Worm (Caenorhabditis elegans) whole organism, midembryonic: Measurements from ENCODE around the gene B0432.9.

Source experiments
- T22C8.4 ChIP-seq: fragments of 200-800 bp; sonication (Bioruptor generic); IDR thresholded peaks from 2 replicates; pipeline ENCODE4 v1.3.6; 2022; ENCODE audit warnings: missing genetic modification characterization, missing compliant biosample characterization
- cog-1 ChIP-seq: sonication (generic microtip); optimal IDR thresholded peaks from 2 replicates; lab custom pipeline; 2016; ENCODE audit warnings: missing genetic modification characterization, missing compliant biosample characterization
- flt-1 ChIP-seq: fragments of 200-800 bp; sonication (Bioruptor generic); IDR thresholded peaks from 2 replicates; pipeline ENCODE4 v1.3.6; 2022; ENCODE audit warnings: missing genetic modification characterization, missing compliant biosample characterization
- klf-2 ChIP-seq: fragments of 200-800 bp; sonication (Bioruptor generic); conservative IDR thresholded peaks from 2 replicates; pipeline ENCODE4 v1.3.6; 2022; ENCODE audit warnings: missing genetic modification reagents, missing genetic modification characterization, missing compliant biosample characterization
- med-1 ChIP-seq: sonication (generic microtip); optimal IDR thresholded peaks from 2 replicates; lab custom pipeline; 2017; ENCODE audit warnings: missing genetic modification characterization, mild to moderate bottlenecking, missing compliant biosample characterization, antibody characterized with exemption, missing genetic modification reagents; ENCODE audit not compliant: insufficient read depth
- ref-1 ChIP-seq: fragments of 200-800 bp; sonication (Bioruptor generic); conservative IDR thresholded peaks from 2 replicates; pipeline ENCODE4 v1.3.6; 2022; ENCODE audit warnings: missing genetic modification reagents, missing genetic modification characterization, missing compliant biosample characterization
- tab-1 ChIP-seq: fragments of 200-800 bp; sonication (Bioruptor generic); IDR thresholded peaks from 2 replicates; pipeline ENCODE4 v1.3.6; 2022; ENCODE audit warnings: missing genetic modification characterization, missing compliant biosample characterization
- ztf-23 ChIP-seq: fragments of 200-800 bp; sonication (Bioruptor generic); IDR thresholded peaks from 2 replicates; pipeline ENCODE4 v1.3.6; 2022; ENCODE audit warnings: missing genetic modification reagents, missing genetic modification characterization, missing compliant biosample characterization
- ztf-29 ChIP-seq: fragments of 200-800 bp; sonication (Bioruptor generic); IDR thresholded peaks from 2 replicates; pipeline ENCODE4 v1.3.6; 2022; ENCODE audit warnings: missing genetic modification reagents, missing genetic modification characterization, missing compliant biosample characterization

B0432.9 gene

ce11 chrII:283594-283993 lies at the start of gene B0432.9:
Gene B0432.9 (minus strand): TSS chrII:283694.
- TF ChIP-seq cog-1 (tag; lab: Kevin White, UChicago) (no peak), flt-1 (GFP tag; lab: Robert Waterston, UW) (no peak), ztf-29 (GFP tag; lab: Robert Waterston, UW) (no peak), ztf-23 (GFP tag; lab: Robert Waterston, UW) (no peak), klf-2 (GFP tag; lab: Robert Waterston, UW) (no peak), tab-1 (GFP tag; lab: Robert Waterston, UW) (no peak), T22C8.4 (no peak), med-1 (GFP tag; lab: Kevin White, UChicago) (no peak), ref-1 (GFP tag; lab: Robert Waterston, UW) (no peak)

DNA sequence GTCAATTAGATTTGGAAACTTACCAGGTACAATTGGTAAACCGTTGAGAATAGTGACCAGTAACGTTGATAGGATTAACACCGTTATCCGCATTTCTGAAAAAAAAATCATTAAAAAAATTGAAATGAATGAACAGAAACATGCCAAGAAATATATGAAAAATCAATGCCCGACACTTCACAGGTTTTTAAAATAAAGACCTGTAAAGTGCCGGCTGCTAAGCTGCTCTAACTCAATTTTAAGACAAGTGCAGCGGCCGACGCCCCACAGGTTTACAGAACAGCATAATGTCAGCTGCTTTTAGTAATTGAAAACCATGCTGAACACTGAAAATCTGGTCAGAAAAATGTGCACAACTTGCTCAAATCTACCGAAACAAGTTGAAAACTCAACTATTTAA lies 48.9 kb upstream of the B0432.9 start, which contains the start of gene cbn-1:
Gene cbn-1, minus strand, starts transcription at position 101 of the 400 bp plus-strand sequence.
- TF ChIP-seq flt-1 (GFP tag; lab: Robert Waterston, UW) = no peak
- no peak for TF ChIP-seq ztf-29 (GFP tag; lab: Robert Waterston, UW)
- TF ChIP-seq ref-1 (GFP tag; lab: Robert Waterston, UW) = no peak
- no peak for TF ChIP-seq cog-1 (tag; lab: Kevin White, UChicago)
- no peak for TF ChIP-seq tab-1 (GFP tag; lab: Robert Waterston, UW)
- no peak for TF ChIP-seq klf-2 (GFP tag; lab: Robert Waterston, UW)
- no peak for TF ChIP-seq T22C8.4
- TF ChIP-seq ztf-23 (GFP tag; lab: Robert Waterston, UW) = no peak

DNA sequence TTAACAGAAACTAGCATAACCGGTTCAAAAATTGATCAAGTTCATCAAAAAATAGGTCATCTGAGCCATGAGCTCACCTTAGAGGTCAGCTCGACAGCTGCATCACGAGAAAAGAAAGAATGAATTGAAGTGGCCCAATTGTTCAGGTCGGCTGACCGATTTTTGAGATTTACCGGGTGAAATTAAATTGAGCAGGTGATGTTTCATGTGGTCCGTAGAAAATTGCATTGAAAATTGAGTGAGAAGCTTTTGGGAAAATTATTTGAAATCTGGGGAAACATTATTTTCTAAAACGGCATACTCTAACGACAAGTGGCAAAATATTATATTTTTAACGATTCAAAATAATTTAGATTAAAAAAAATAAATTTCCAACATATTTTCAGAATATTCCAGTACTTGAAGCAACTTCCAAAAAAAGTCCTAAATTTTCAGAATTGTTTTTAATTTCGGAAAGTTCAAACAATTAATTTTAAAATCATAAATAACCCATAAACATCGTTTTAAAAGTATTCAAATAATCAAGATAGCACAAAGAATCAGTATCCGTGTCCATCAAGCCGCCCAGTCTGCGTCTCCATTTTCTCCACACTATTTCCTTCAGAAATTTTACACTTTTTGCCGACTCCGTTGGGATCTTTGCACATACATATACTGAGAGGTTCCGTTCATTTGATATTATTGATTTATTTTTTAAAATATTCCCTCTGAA lies 42.3 kb upstream of the B0432.9 start, which contains the start of gene sgcb-1:
Gene sgcb-1, plus strand, starts transcription at position 662 of the 712 bp plus-strand sequence.
- TF ChIP-seq med-1 (GFP tag; lab: Kevin White, UChicago) (no peak), klf-2 (GFP tag; lab: Robert Waterston, UW) (no peak), ref-1 (GFP tag; lab: Robert Waterston, UW) (no peak), flt-1 (GFP tag; lab: Robert Waterston, UW) (no peak), ztf-23 (GFP tag; lab: Robert Waterston, UW) (no peak), ztf-29 (GFP tag; lab: Robert Waterston, UW) (no peak), tab-1 (GFP tag; lab: Robert Waterston, UW) (no peak), T22C8.4 (no peak), cog-1 (tag; lab: Kevin White, UChicago) (no peak)

DNA sequence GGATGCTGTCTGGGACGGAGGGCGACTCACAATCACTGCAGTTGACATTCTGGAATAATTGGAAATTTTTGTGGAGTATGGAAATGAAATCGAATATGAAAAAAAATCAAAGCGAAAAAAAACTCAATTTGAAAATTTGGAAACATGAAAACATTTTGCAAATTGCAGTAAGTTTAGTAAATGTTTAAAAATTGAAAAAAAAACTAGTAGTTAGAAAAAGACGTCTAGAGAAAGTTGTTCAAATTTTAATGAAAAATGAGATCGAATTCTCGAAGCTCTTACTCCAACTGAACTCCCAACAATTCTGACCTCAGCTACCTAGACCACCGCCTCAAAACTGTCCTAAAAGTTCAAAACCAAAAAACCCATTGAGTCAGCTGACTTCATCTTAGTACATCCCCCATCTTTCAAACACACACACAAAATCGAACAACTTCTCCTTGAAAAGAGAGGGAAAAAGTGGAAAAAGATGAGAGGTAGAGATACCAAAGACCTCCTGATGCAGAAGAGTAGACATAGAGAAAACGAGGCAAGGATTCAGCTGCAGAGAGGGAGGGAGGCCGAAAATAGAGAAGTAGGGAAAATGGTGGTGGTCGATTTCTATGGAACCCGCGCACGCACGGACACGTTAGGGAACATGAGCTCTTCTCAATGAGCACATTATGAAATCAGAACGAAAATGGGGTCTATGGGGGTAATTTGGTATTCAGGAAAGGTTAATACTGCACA lies 39.7 kb upstream of the B0432.9 start, which contains the start of gene K01A2.10:
Gene K01A2.10, minus strand, starts transcription at position 51 of the 729 bp plus-strand sequence.
- TF ChIP-seq ref-1 (GFP tag; lab: Robert Waterston, UW) = no peak
- no peak for TF ChIP-seq ztf-23 (GFP tag; lab: Robert Waterston, UW)
- TF ChIP-seq tab-1 (GFP tag; lab: Robert Waterston, UW) = no peak
- no peak for TF ChIP-seq med-1 (GFP tag; lab: Kevin White, UChicago)
- TF ChIP-seq ztf-29 (GFP tag; lab: Robert Waterston, UW) = no peak
- TF ChIP-seq klf-2 (GFP tag; lab: Robert Waterston, UW) = no peak
- TF ChIP-seq cog-1 (tag; lab: Kevin White, UChicago) = no peak
- TF ChIP-seq T22C8.4 = no peak
- no peak for TF ChIP-seq flt-1 (GFP tag; lab: Robert Waterston, UW)

DNA sequence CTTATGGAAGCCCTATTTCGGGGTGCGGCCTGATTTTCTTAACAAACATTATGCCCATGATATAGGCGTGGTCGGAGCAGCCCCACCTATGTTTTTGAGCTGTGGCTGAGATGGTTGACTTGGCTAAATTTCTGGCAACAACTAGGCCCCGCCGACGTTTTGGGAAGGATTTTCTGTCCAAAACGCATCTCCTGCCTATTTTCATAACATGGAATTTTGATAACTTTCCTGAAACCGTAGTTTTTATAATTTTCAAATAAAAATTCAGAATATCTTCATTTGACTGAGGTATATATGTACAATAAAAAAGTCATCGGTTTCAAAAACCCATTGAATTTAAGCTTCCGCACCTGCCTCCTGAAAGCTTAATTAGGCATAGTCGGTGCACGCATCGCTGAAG lies 37.7 kb upstream of the B0432.9 start:
- no peak for TF ChIP-seq tab-1 (GFP tag; lab: Robert Waterston, UW)
- no peak for TF ChIP-seq ref-1 (GFP tag; lab: Robert Waterston, UW)
- TF ChIP-seq ztf-23 (GFP tag; lab: Robert Waterston, UW) = no peak
- no peak for TF ChIP-seq cog-1 (tag; lab: Kevin White, UChicago)
- TF ChIP-seq T22C8.4 = no peak
- TF ChIP-seq flt-1 (GFP tag; lab: Robert Waterston, UW) = no peak

ce11 chrII:320783-321182 lies 37.3 kb upstream of the B0432.9 start:
- TF ChIP-seq cog-1 (tag; lab: Kevin White, UChicago) (no peak), ztf-29 (GFP tag; lab: Robert Waterston, UW) (no peak), ref-1 (GFP tag; lab: Robert Waterston, UW) (no peak), ztf-23 (GFP tag; lab: Robert Waterston, UW) (no peak)

ce11 chrII:319459-319858 lies 36.0 kb upstream of the B0432.9 start, which contains the start of gene far-7:
Gene far-7 (plus strand): TSS chrII:319789.
- no peak for TF ChIP-seq ztf-29 (GFP tag; lab: Robert Waterston, UW)
- TF ChIP-seq ref-1 (GFP tag; lab: Robert Waterston, UW) = no peak
- TF ChIP-seq T22C8.4 = no peak
- TF ChIP-seq klf-2 (GFP tag; lab: Robert Waterston, UW) = no peak
- no peak for TF ChIP-seq flt-1 (GFP tag; lab: Robert Waterston, UW)
- TF ChIP-seq ztf-23 (GFP tag; lab: Robert Waterston, UW) = no peak
- no peak for TF ChIP-seq cog-1 (tag; lab: Kevin White, UChicago)
- TF ChIP-seq med-1 (GFP tag; lab: Kevin White, UChicago) = no peak
- no peak for TF ChIP-seq tab-1 (GFP tag; lab: Robert Waterston, UW)

ce11 chrII:313540-313939 lies 30.0 kb upstream of the B0432.9 start:
- no peak for TF ChIP-seq ztf-29 (GFP tag; lab: Robert Waterston, UW)
- no peak for TF ChIP-seq ref-1 (GFP tag; lab: Robert Waterston, UW)
- TF ChIP-seq tab-1 (GFP tag; lab: Robert Waterston, UW) = no peak
- no peak for TF ChIP-seq klf-2 (GFP tag; lab: Robert Waterston, UW)
- no peak for TF ChIP-seq cog-1 (tag; lab: Kevin White, UChicago)
- no peak for TF ChIP-seq flt-1 (GFP tag; lab: Robert Waterston, UW)
- TF ChIP-seq ztf-23 (GFP tag; lab: Robert Waterston, UW) = no peak
- no peak for TF ChIP-seq med-1 (GFP tag; lab: Kevin White, UChicago)
- no peak for TF ChIP-seq T22C8.4
